Worm (Caenorhabditis elegans): ENCODE results near the gene K11D12.12.

ce11 chrV:5030715-5031114 is 21.3 kb upstream of the K11D12.12 start, which contains the start of gene swt-7:
- no peak for TF ChIP-seq jun-1 (tag; optimal IDR thresholded peaks at IDR 0.05)
- no peak for TF ChIP-seq daf-12 (tag; optimal IDR thresholded peaks at IDR 0.05)
- no peak for TF ChIP-seq nhr-77 (tag; optimal IDR thresholded peaks at IDR 0.05)
- TF ChIP-seq pqm-1 (tag; optimal IDR thresholded peaks at IDR 0.05): no peak
- TF ChIP-seq skn-1 (tag; optimal IDR thresholded peaks at IDR 0.05): no peak
- no peak for TF ChIP-seq nhr-237 (tag; optimal IDR thresholded peaks at IDR 0.05)
